Worm (Caenorhabditis elegans): ENCODE data around the gene C31B8.12.

The C31B8.12 gene

ce11 chrV:2903227-2903626 lies 24.2 kb downstream of the C31B8.12 start, which contains the start of gene C31B8.7:
TSS of gene C31B8.7 (minus strand) at chrV:2903327.
- TF ChIP-seq ceh-82 (tag; optimal IDR thresholded peaks at IDR 0.05) (no peak), ZK546.5 (tag; optimal IDR thresholded peaks at IDR 0.05) (no peak), ama-1 (optimal IDR thresholded peaks at IDR 0.05) (no peak), R02D3.7 (tag; optimal IDR thresholded peaks at IDR 0.05) (no peak), nhr-11 (tag; optimal IDR thresholded peaks at IDR 0.05) (no peak), fos-1 (tag; optimal IDR thresholded peaks at IDR 0.05) (no peak), nhr-43 (tag; optimal IDR thresholded peaks at IDR 0.05; ENCODE audit: poor library complexity, severe bottlenecking) (no peak), mml-1 (tag; optimal IDR thresholded peaks at IDR 0.05) (no peak), elt-3 (tag; optimal IDR thresholded peaks at IDR 0.05) (no peak), ceh-16 (tag; optimal IDR thresholded peaks at IDR 0.05) (no peak), pqm-1 (tag; optimal IDR thresholded peaks at IDR 0.05) (no peak), fkh-10 (GFP tag; optimal IDR thresholded peaks at IDR 0.05) (no peak), mdl-1 (tag; optimal IDR thresholded peaks at IDR 0.05) (no peak), tbx-2 (tag; optimal IDR thresholded peaks at IDR 0.05) (no peak), jun-1 (tag; optimal IDR thresholded peaks at IDR 0.05) (no peak), nhr-67 (tag; optimal IDR thresholded peaks at IDR 0.05) (no peak)

DNA sequence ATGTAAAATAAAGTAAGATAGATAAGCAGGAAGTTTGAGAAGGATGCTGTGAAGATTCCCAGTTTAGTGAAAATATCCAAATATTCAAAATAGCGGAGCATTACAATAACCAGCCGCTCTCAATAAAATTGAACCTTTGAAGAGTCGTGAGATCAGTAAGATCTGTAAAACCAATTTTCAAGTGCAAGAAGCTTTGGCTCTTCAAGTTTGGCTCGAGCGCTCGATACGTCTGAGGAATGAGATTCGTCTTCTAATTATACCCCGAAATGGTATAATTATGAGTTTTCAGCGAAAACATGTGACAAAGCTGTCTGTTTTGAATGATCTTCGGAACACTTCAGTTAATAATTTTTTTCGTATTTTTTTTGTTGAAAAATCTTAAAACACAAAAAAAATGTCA lies 27.6 kb downstream of the C31B8.12 start, which contains the start of gene str-46:
str-46 (minus strand) TSS at position 101 of the 400 bp plus-strand sequence.
- TF ChIP-seq ceh-16 (tag; optimal IDR thresholded peaks at IDR 0.05) = no peak
- TF ChIP-seq nfya-1 (tag; optimal IDR thresholded peaks at IDR 0.05; ENCODE audit: insufficient read depth) = no peak
- no peak for TF ChIP-seq lsy-12 (tag; optimal IDR thresholded peaks at IDR 0.05)
- TF ChIP-seq elt-3 (tag; optimal IDR thresholded peaks at IDR 0.05) = no peak
- no peak for TF ChIP-seq eor-1 (tag; optimal IDR thresholded peaks at IDR 0.05)
- no peak for TF ChIP-seq ztf-4 (tag; optimal IDR thresholded peaks at IDR 0.05)
- no peak for TF ChIP-seq nhr-12 (tag; optimal IDR thresholded peaks at IDR 0.05)
- no peak for TF ChIP-seq snpc-4 (tag; optimal IDR thresholded peaks at IDR 0.05)
- TF ChIP-seq jun-1 (tag; optimal IDR thresholded peaks at IDR 0.05) = no peak
- no peak for TF ChIP-seq pqm-1 (tag; optimal IDR thresholded peaks at IDR 0.05)
- TF ChIP-seq nhr-25 (tag; optimal IDR thresholded peaks at IDR 0.05) = no peak
- TF ChIP-seq skn-1 (tag; optimal IDR thresholded peaks at IDR 0.05) = no peak
- TF ChIP-seq ceh-82 (tag; optimal IDR thresholded peaks at IDR 0.05) = no peak
- no peak for TF ChIP-seq ceh-9 (tag; optimal IDR thresholded peaks at IDR 0.05)
- no peak for TF ChIP-seq egl-5 (tag; optimal IDR thresholded peaks at IDR 0.05)
- no peak for TF ChIP-seq nhr-43 (tag; optimal IDR thresholded peaks at IDR 0.05; ENCODE audit: poor library complexity, severe bottlenecking)
- no peak for TF ChIP-seq nhr-77 (tag; optimal IDR thresholded peaks at IDR 0.05)
- no peak for TF ChIP-seq nhr-67 (tag; optimal IDR thresholded peaks at IDR 0.05)
- TF ChIP-seq nhr-28 (tag; optimal IDR thresholded peaks at IDR 0.05) = no peak
- TF ChIP-seq ztf-11 (tag; optimal IDR thresholded peaks at IDR 0.05) = no peak

- TF ChIP-seq egl-27 (tag; optimal IDR thresholded peaks at IDR 0.05) (no peak), jun-1 (tag; optimal IDR thresholded peaks at IDR 0.05) (no peak), fkh-10 (GFP tag; optimal IDR thresholded peaks at IDR 0.05) (no peak), elt-2 (tag; optimal IDR thresholded peaks at IDR 0.05) (peak; percentile 51)
These were observed 31.2 kb downstream of the C31B8.12 start, which contains the start of gene pals-32 for ce11 chrV:2896198-2896660. TSS of gene pals-32 (plus strand) at chrV:2896610.

DNA sequence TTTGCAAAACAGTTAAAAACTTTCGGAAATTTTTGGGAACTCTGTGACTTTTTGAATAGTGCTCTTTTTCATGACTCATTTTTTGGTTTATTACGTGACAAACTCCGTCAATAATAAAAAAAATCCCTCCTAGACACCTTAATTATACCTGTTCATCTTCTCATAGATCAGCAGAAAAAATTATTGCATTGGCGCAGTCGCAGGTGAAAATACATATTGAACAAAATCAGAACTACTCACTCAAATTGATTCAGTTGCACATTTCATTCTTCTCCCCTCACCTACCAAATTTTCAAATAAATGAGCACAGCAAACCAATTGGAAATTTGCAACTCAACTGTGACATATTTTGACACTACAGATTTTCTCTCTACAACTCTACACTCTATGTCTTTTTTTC lies 34.5 kb downstream of the C31B8.12 start, which contains the start of gene srh-127:
srh-127 (plus strand) TSS at position 301 of the 400 bp plus-strand sequence.
- TF ChIP-seq nhr-25 (tag; optimal IDR thresholded peaks at IDR 0.05) = no peak
- no peak for TF ChIP-seq elt-1 (tag; optimal IDR thresholded peaks at IDR 0.05)
- TF ChIP-seq pha-4 (tag; optimal IDR thresholded peaks at IDR 0.05) = no peak
- no peak for TF ChIP-seq unc-39 (tag; optimal IDR thresholded peaks at IDR 0.05)
- no peak for TF ChIP-seq pqm-1 (tag; optimal IDR thresholded peaks at IDR 0.05)
- no peak for TF ChIP-seq ceh-28 (tag; optimal IDR thresholded peaks at IDR 0.05)
- TF ChIP-seq nhr-77 (tag; optimal IDR thresholded peaks at IDR 0.05) = no peak
- no peak for TF ChIP-seq snpc-4 (tag; optimal IDR thresholded peaks at IDR 0.05)
- no peak for TF ChIP-seq nhr-237 (tag; optimal IDR thresholded peaks at IDR 0.05)
- no peak for TF ChIP-seq ceh-9 (tag; optimal IDR thresholded peaks at IDR 0.05)
- TF ChIP-seq nhr-23 (tag; optimal IDR thresholded peaks at IDR 0.05) = no peak
- TF ChIP-seq fos-1 (tag; optimal IDR thresholded peaks at IDR 0.05) = no peak
